Worm (Caenorhabditis elegans) whole organism, early embryonic: ENCODE measurements around the gene aex-4.

Source experiments
- F13C5.2 ChIP-seq: sonication (generic microtip); optimal IDR thresholded peaks from 2 replicates; lab custom pipeline; 2017; ENCODE audit warnings: mild to moderate bottlenecking, missing genetic modification characterization, inconsistent platforms, missing compliant biosample characterization
- aly-1 ChIP-seq: sonication (generic microtip); optimal IDR thresholded peaks from 2 replicates; lab custom pipeline; 2016; ENCODE audit warnings: missing genetic modification characterization, missing compliant biosample characterization
- ama-1 ChIP-seq: fragments of 150-350 bp; optimal IDR thresholded peaks from 2 replicates; lab custom pipeline; 2014
- ceh-13 ChIP-seq: fragments of 200-800 bp; sonication (Bioruptor generic); optimal IDR thresholded peaks from 2 replicates; lab custom pipeline; 2018; ENCODE audit warnings: mild to moderate bottlenecking, missing genetic modification characterization, missing compliant biosample characterization
- ceh-36 ChIP-seq: sonication (generic microtip); optimal IDR thresholded peaks from 2 replicates; lab custom pipeline; 2016; ENCODE audit warnings: missing genetic modification characterization, inconsistent platforms, missing compliant biosample characterization
- flt-1 ChIP-seq: fragments of 200-800 bp; sonication (Bioruptor generic); IDR thresholded peaks from 2 replicates; pipeline ENCODE4 v1.3.6; 2022; ENCODE audit warnings: missing genetic modification characterization, missing compliant biosample characterization
- hmg-4 ChIP-seq: fragments of 200-800 bp; sonication (Bioruptor generic); optimal IDR thresholded peaks from 2 replicates; lab custom pipeline; 2018; ENCODE audit warnings: mild to moderate bottlenecking, missing genetic modification characterization, missing compliant biosample characterization
- scrt-1 ChIP-seq: fragments of 200-800 bp; sonication (Bioruptor generic); IDR thresholded peaks from 2 replicates; pipeline ENCODE4 v1.3.6; 2022; ENCODE audit warnings: missing genetic modification characterization, missing compliant biosample characterization
- tbx-37 ChIP-seq: fragments of 200-800 bp; sonication (Bioruptor generic); conservative IDR thresholded peaks from 2 replicates; pipeline ENCODE4 v1.3.6; 2022; ENCODE audit warnings: missing genetic modification reagents, missing genetic modification characterization, missing compliant biosample characterization
- tra-4 ChIP-seq: sonication (generic microtip); optimal IDR thresholded peaks from 2 replicates; lab custom pipeline; 2017; ENCODE audit warnings: missing genetic modification characterization, missing compliant biosample characterization

DNA sequence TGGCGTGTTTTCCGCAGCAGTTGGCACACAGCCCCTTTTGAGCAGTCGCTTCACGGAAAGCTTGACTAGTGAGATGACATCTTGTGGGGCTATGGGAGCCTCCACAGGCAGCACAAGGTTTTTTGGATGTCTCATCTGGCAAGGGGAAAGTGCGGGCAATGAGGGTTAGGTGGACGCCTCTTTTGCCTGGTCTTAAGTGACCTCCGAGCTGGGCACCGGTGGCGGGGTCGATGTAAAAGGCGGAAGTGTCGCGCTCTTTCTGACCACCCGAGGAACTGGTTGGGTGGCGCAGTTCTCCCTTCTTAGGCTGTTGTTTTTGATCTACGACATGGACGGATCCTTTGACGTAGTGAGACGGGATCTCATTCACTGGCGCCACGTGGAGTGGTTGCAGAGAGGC lies 22.3 kb downstream of the aex-4 start:
- TF ChIP-seq ceh-36 (tag; lab: Kevin White, UChicago) (no peak), F13C5.2 (tag; lab: Kevin White, UChicago) (no peak), ceh-13 (GFP tag; lab: Kevin White, UChicago) (no peak), ama-1 (lab: Kevin White, UChicago) (no peak), tra-4 (tag; lab: Kevin White, UChicago) (no peak), scrt-1 (GFP tag; lab: Robert Waterston, UW) (no peak), hmg-4 (GFP tag; lab: Kevin White, UChicago) (no peak), flt-1 (no peak), aly-1 (tag; lab: Kevin White, UChicago) (no peak), tbx-37 (GFP tag; lab: Robert Waterston, UW) (no peak)
